Worm (Caenorhabditis elegans) whole organism, midembryonic: ENCODE measurements around the gene gab-1.

Experiments
- T22C8.4 ChIP-seq: fragments of 200-800 bp; sonication (Bioruptor generic); IDR thresholded peaks from 2 replicates; pipeline ENCODE4 v1.3.6; 2022; ENCODE audit warnings: missing genetic modification characterization, missing compliant biosample characterization
- cog-1 ChIP-seq: sonication (generic microtip); optimal IDR thresholded peaks from 2 replicates; lab custom pipeline; 2016; ENCODE audit warnings: missing genetic modification characterization, missing compliant biosample characterization
- flt-1 ChIP-seq: fragments of 200-800 bp; sonication (Bioruptor generic); IDR thresholded peaks from 2 replicates; pipeline ENCODE4 v1.3.6; 2022; ENCODE audit warnings: missing genetic modification characterization, missing compliant biosample characterization
- klf-2 ChIP-seq: fragments of 200-800 bp; sonication (Bioruptor generic); conservative IDR thresholded peaks from 2 replicates; pipeline ENCODE4 v1.3.6; 2022; ENCODE audit warnings: missing genetic modification reagents, missing genetic modification characterization, missing compliant biosample characterization
- med-1 ChIP-seq: sonication (generic microtip); optimal IDR thresholded peaks from 2 replicates; lab custom pipeline; 2017; ENCODE audit warnings: missing genetic modification characterization, mild to moderate bottlenecking, missing compliant biosample characterization, antibody characterized with exemption, missing genetic modification reagents; ENCODE audit not compliant: insufficient read depth
- ref-1 ChIP-seq: fragments of 200-800 bp; sonication (Bioruptor generic); conservative IDR thresholded peaks from 2 replicates; pipeline ENCODE4 v1.3.6; 2022; ENCODE audit warnings: missing genetic modification reagents, missing genetic modification characterization, missing compliant biosample characterization
- tab-1 ChIP-seq: fragments of 200-800 bp; sonication (Bioruptor generic); IDR thresholded peaks from 2 replicates; pipeline ENCODE4 v1.3.6; 2022; ENCODE audit warnings: missing genetic modification characterization, missing compliant biosample characterization
- ztf-23 ChIP-seq: fragments of 200-800 bp; sonication (Bioruptor generic); IDR thresholded peaks from 2 replicates; pipeline ENCODE4 v1.3.6; 2022; ENCODE audit warnings: missing genetic modification reagents, missing genetic modification characterization, missing compliant biosample characterization
- ztf-29 ChIP-seq: fragments of 200-800 bp; sonication (Bioruptor generic); IDR thresholded peaks from 2 replicates; pipeline ENCODE4 v1.3.6; 2022; ENCODE audit warnings: missing genetic modification reagents, missing genetic modification characterization, missing compliant biosample characterization

The gab-1 gene

ce11 chrIII:12800529-12800928 is 21.0 kb upstream of the gab-1 start:
- TF ChIP-seq ztf-29 (no peak), ref-1 (no peak), tab-1 (GFP tag; lab: Robert Waterston, UW) (no peak), flt-1 (no peak), cog-1 (no peak), T22C8.4 (GFP tag; lab: Robert Waterston, UW) (no peak), med-1 (GFP tag; lab: Kevin White, UChicago) (no peak), klf-2 (no peak)

DNA sequence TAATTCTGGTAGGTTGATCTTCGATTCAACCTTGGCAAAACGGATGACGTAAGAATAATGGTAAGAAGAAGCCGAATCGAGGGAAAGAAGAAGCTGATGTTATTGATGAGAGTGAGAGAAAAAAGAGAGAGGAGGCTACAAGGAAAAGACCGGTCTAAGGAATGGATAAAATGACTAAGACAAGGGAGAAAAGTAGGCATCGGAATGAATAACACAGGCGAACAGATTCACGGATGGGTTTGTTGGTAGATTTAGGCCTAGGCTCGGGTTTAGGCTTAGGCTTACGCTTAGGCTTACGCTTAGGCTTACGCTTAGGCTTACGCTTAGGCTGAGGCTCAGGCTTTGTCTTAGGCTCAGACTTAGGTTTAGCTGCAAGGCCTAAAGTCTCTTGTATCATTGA is 18.9 kb upstream of the gab-1 start, which contains the start of gene agmo-1:
agmo-1 (minus strand) TSS at position 101 of the 400 bp plus-strand sequence.
- TF ChIP-seq tab-1 (GFP tag; lab: Robert Waterston, UW): no peak
- no peak for TF ChIP-seq ztf-29
- TF ChIP-seq cog-1: no peak
- no peak for TF ChIP-seq klf-2
- TF ChIP-seq med-1 (GFP tag; lab: Kevin White, UChicago): no peak
- no peak for TF ChIP-seq flt-1
- TF ChIP-seq ref-1: no peak
- TF ChIP-seq T22C8.4 (GFP tag; lab: Robert Waterston, UW): no peak
- TF ChIP-seq ztf-23: no peak

- TF ChIP-seq T22C8.4 (GFP tag; lab: Robert Waterston, UW) (peak; percentile 81), flt-1 (no peak)
Observed at ce11 chrIII:12794200-12794599, 14.7 kb upstream of the gab-1 start.

ce11 chrIII:12789420-12789819 is 9.9 kb upstream of the gab-1 start, which contains the start of gene BE10.1:
BE10.1 (minus strand) TSS chrIII:12789520.
- TF ChIP-seq cog-1: no peak
- no peak for TF ChIP-seq klf-2
- TF ChIP-seq ztf-23: no peak
- TF ChIP-seq T22C8.4 (GFP tag; lab: Robert Waterston, UW): no peak
- no peak for TF ChIP-seq ztf-29
- no peak for TF ChIP-seq flt-1
- TF ChIP-seq ref-1: no peak
- TF ChIP-seq tab-1 (GFP tag; lab: Robert Waterston, UW): no peak
- no peak for TF ChIP-seq med-1 (GFP tag; lab: Kevin White, UChicago)

DNA sequence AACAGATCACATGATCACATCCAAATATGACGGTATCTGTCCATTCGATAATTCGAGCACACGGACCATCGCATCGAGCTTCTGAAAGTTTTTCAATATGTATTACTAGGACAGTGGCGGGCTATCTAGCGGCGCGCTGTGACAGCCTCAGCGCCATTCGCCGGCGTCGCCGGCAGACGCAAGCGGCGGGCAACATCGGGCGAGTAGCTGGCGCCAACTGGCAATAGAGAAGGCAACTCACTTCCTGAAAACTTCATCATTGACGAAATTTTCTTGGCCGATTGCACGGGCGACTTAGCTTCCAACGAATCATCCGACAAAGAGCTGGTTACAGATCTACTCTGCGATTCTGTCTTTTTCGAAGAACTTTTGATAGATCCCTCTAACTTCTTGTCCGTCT is 8.7 kb upstream of the gab-1 start:
- TF ChIP-seq ref-1: no peak
- no peak for TF ChIP-seq ztf-29

DNA sequence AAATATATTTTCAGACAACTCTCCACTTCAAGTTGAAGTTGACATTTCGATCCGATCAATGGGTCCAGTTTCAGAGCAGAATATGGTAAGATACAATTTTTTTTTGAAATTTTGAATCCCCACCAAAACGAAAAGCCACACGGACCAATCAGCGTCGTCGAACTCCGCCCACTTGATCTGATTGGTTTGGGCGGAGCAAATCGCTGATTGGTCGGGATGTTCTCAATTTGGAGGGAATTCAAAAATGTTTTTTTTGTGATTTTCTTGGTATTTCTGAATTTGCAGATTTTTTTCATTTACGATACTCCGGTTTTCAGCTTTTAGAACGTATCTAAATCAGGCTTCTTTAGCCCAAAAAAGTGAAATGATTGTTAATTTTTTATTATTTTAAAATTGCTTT is 5.9 kb upstream of the gab-1 start:
- TF ChIP-seq tab-1 (GFP tag; lab: Robert Waterston, UW): no peak
- no peak for TF ChIP-seq ztf-23
- no peak for TF ChIP-seq ztf-29
- no peak for TF ChIP-seq ref-1
- no peak for TF ChIP-seq cog-1
- no peak for TF ChIP-seq med-1 (GFP tag; lab: Kevin White, UChicago)
- no peak for TF ChIP-seq T22C8.4 (GFP tag; lab: Robert Waterston, UW)
- TF ChIP-seq flt-1: no peak
- TF ChIP-seq klf-2: no peak

DNA sequence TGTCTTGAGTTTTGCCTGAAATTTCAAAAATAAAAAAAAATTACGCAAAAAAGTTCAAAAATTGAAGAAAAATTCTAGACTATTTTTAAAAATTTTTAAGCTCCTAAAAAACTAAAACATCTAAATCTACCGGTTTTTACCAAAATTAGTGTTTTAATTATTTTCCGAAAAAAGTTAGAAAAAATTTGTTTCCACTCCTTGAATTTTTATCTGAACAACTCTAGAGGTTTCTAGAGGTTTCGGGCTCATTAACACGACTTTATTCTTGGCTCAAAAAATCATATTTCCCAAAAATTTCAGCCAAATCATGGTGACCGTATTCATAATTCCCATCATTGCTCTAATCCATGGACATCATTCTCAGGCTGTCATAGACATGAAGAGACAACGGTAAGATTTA is 5.3 kb upstream of the gab-1 start, which contains the start of gene lgc-37:
lgc-37 (plus strand) TSS at position 301 of the 400 bp plus-strand sequence.
- TF ChIP-seq klf-2 (no peak), cog-1 (no peak), tab-1 (GFP tag; lab: Robert Waterston, UW) (no peak), T22C8.4 (GFP tag; lab: Robert Waterston, UW) (no peak)

ce11 chrIII:12783878-12784277 is 4.4 kb upstream of the gab-1 start:
- no peak for TF ChIP-seq klf-2
- TF ChIP-seq ztf-23: no peak
- no peak for TF ChIP-seq flt-1
- TF ChIP-seq T22C8.4 (GFP tag; lab: Robert Waterston, UW): no peak
- TF ChIP-seq ztf-29: no peak
- TF ChIP-seq tab-1 (GFP tag; lab: Robert Waterston, UW): no peak
- no peak for TF ChIP-seq med-1 (GFP tag; lab: Kevin White, UChicago)
- no peak for TF ChIP-seq ref-1
- no peak for TF ChIP-seq cog-1

- no peak for TF ChIP-seq ref-1
- no peak for TF ChIP-seq ztf-29
- no peak for TF ChIP-seq klf-2
- no peak for TF ChIP-seq ztf-23
- TF ChIP-seq cog-1: no peak
- no peak for TF ChIP-seq med-1 (GFP tag; lab: Kevin White, UChicago)
- TF ChIP-seq tab-1 (GFP tag; lab: Robert Waterston, UW): no peak
- no peak for TF ChIP-seq T22C8.4 (GFP tag; lab: Robert Waterston, UW)
- no peak for TF ChIP-seq flt-1
Observed at ce11 chrIII:12773753-12774152, 5.8 kb downstream of the gab-1 start.

DNA sequence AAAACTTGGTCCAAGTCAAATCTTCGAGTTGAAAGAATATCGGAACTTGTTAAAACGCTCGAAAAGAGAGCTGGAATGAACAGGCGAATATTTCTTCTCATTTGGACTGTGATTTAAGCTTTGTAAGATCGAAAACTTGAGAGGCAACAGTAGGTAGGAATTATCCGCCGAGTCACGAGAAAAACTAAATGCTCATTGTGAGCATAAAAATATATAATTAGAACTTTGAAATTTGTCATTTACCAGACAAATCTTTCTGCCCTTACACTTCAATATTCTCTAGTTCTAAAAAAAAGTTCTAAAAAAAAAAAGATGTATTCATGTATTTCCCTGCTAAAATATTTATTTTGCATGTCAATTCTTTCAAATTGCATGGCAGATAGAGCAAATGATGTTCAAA is 15.3 kb downstream of the gab-1 start, which contains the start of the genes irld-19 and irld-61:
irld-19 (minus strand) TSS at position 101 of the 400 bp plus-strand sequence.
irld-61 (plus strand) TSS at position 313 of the 400 bp plus-strand sequence.
- TF ChIP-seq flt-1: no peak

ce11 chrIII:12757367-12757766 is 22.2 kb downstream of the gab-1 start, which contains the start of gene srw-9:
srw-9 (plus strand) TSS chrIII:12757667.
- TF ChIP-seq flt-1 (no peak), cog-1 (no peak), tab-1 (GFP tag; lab: Robert Waterston, UW) (no peak), T22C8.4 (GFP tag; lab: Robert Waterston, UW) (no peak), ref-1 (no peak)

- no peak for TF ChIP-seq klf-2
- no peak for TF ChIP-seq flt-1
- no peak for TF ChIP-seq ref-1
- TF ChIP-seq med-1 (GFP tag; lab: Kevin White, UChicago): no peak
- TF ChIP-seq ztf-29: no peak
Observed at ce11 chrIII:12755048-12755447, 24.5 kb downstream of the gab-1 start, which contains the start of gene srw-10. srw-10 (plus strand) TSS chrIII:12755348.
